Fruit fly (Drosophila melanogaster): Measurements from ENCODE around the gene cutlet.

Gene cutlet

DNA sequence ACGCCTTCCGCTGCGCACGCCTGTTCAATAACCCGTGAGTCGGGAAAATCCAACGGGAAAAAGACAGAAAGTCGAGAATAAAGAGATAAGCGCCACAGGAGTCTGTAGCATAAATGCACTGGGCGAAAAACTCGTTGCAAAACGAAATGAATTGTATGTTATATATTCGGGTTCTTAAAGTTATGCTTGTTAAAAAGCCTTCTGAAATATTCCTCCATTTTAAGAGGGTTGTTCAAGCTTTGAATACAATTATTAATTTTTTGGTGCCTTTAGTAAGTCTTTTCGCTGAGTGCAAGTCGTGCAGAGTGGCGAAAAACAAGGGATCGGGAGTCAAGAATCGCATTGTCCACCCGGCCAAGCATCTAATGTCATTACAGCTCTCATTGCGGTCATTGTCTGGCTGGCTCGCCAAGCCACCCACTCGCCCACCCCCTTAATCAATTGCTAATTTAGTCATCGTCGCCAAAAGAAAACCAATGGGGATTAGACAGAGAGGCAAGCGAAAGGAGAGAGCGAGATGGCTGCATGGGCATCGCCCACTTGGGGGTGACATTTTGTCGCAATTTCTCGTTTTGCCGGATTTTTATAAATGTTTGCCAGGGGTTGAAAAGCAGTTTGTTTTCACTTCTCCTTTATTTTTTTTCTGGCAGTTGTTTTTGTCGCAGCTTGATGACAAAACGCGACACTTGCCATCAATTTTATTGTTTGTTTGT is 26.3 kb downstream of the cutlet start (continued):
- no peak for TF ChIP-seq Hr3 (GFP tag; optimal IDR thresholded peaks at IDR 0.05)
- peak; percentile 16 for TF ChIP-seq CG10267 (tag; optimal IDR thresholded peaks at IDR 0.05)
- TF ChIP-seq lab (GFP tag; optimal IDR thresholded peaks at IDR 0.05): no peak
- 0 out of 2 replicates have a peak, but pooled peaks have one; percentile 16 for TF ChIP-seq CG6689 (GFP tag; IDR thresholded peaks at IDR 0.05)
- TF ChIP-seq gem (tag; optimal IDR thresholded peaks at IDR 0.05): peak; percentile 51
- TF ChIP-seq rib (GFP tag; IDR thresholded peaks at IDR 0.05): no peak
- TF ChIP-seq Nf-YB (GFP tag; optimal IDR thresholded peaks at IDR 0.05): peak; percentile 86
- no peak for TF ChIP-seq gsb (GFP tag; IDR thresholded peaks at IDR 0.05)
- no peak for TF ChIP-seq Oli (tag; optimal IDR thresholded peaks at IDR 0.05)
- TF ChIP-seq nmo (GFP tag; optimal IDR thresholded peaks at IDR 0.05): peak; percentile 31
- peak; percentile 5 for TF ChIP-seq ATbp (GFP tag; optimal IDR thresholded peaks at IDR 0.05)
- no peak for TF ChIP-seq CG7357 (GFP tag; IDR thresholded peaks at IDR 0.05)
- no peak for TF ChIP-seq kay (GFP tag; optimal IDR thresholded peaks at IDR 0.05)
- peak; percentile 40 for TF ChIP-seq zen (tag; optimal IDR thresholded peaks at IDR 0.05)
- TF ChIP-seq br (optimal IDR thresholded peaks at IDR 0.05): no peak
- peak in 1 of 2 experiments; percentile 19 for TF ChIP-seq chif (GFP tag; optimal IDR thresholded peaks at IDR 0.05)
- no peak for TF ChIP-seq klu (GFP tag; IDR thresholded peaks at IDR 0.05)
- no peak for TF ChIP-seq ato (GFP tag; IDR thresholded peaks at IDR 0.05; ENCODE audit: partially characterized antibody)
- TF ChIP-seq dmrt99B (tag; optimal IDR thresholded peaks at IDR 0.05): peak; percentile 5
- no peak for TF ChIP-seq CG14014 (GFP tag; IDR thresholded peaks at IDR 0.05)
- no peak for TF ChIP-seq al (GFP tag; IDR thresholded peaks at IDR 0.05)
- TF ChIP-seq Chrac-16 (GFP tag; optimal IDR thresholded peaks at IDR 0.05): peak; percentile 19
- peak; percentile 90 for TF ChIP-seq Nf-YC (tag; optimal IDR thresholded peaks at IDR 0.05)
- peak; percentile 10 for TF ChIP-seq CG33557 (GFP tag; optimal IDR thresholded peaks at IDR 0.05)
- TF ChIP-seq CG30403 (GFP tag; optimal IDR thresholded peaks at IDR 0.05): peak; percentile 21
- peak; percentile 27 for TF ChIP-seq CG12391 (tag; optimal IDR thresholded peaks at IDR 0.05)
- no peak for TF ChIP-seq Bteb2 (GFP tag; optimal IDR thresholded peaks at IDR 0.05)
- no peak for TF ChIP-seq CG1792 (GFP tag; optimal IDR thresholded peaks at IDR 0.05)
- TF ChIP-seq CG10321 (GFP tag; IDR thresholded peaks at IDR 0.05): 0 out of 2 replicates have a peak, but pooled peaks have one; percentile 18
- TF ChIP-seq crc (GFP tag; optimal IDR thresholded peaks at IDR 0.05): no peak
- no peak for TF ChIP-seq dysf (GFP tag; IDR thresholded peaks at IDR 0.05)
- TF ChIP-seq Dad (GFP tag; optimal IDR thresholded peaks at IDR 0.05): no peak
- TF ChIP-seq CG31441 (GFP tag; IDR thresholded peaks at IDR 0.05): 0 out of 2 replicates have a peak, but pooled peaks have one; percentile 25
- TF ChIP-seq Atf-2 (GFP tag; optimal IDR thresholded peaks at IDR 0.05): no peak
- no peak for TF ChIP-seq dimm (GFP tag; IDR thresholded peaks at IDR 0.05)
- peak; percentile 27 for TF ChIP-seq pnt (GFP tag; optimal IDR thresholded peaks at IDR 0.05)
- peak; percentile 21 for TF ChIP-seq unpg (GFP tag; optimal IDR thresholded peaks at IDR 0.05)
- no peak for TF ChIP-seq CG13123 (GFP tag; optimal IDR thresholded peaks at IDR 0.05)
- no peak for TF ChIP-seq CHES-1-like (GFP tag; optimal IDR thresholded peaks at IDR 0.05)
- no peak for TF ChIP-seq CG3407 (GFP tag; optimal IDR thresholded peaks at IDR 0.05)
- TF ChIP-seq dan (GFP tag; IDR thresholded peaks at IDR 0.05): 0 out of 2 replicates have a peak, but pooled peaks have one; percentile 19
- TF ChIP-seq CG17328 (GFP tag; IDR thresholded peaks at IDR 0.05): peak; percentile 29; the same call in 1 of the 2 replicates
- peak; percentile 26; the same call in 1 of the 2 replicates for TF ChIP-seq vvl (GFP tag; IDR thresholded peaks at IDR 0.05)
- no peak for TF ChIP-seq ERR (GFP tag; optimal IDR thresholded peaks at IDR 0.05)
- peak; percentile 5 for TF ChIP-seq Antp (GFP tag; optimal IDR thresholded peaks at IDR 0.05)
- TF ChIP-seq peb (GFP tag; IDR thresholded peaks at IDR 0.05): no peak
- TF ChIP-seq CG2889 (GFP tag; IDR thresholded peaks at IDR 0.05): no peak
- no peak for TF ChIP-seq CG9609 (GFP tag; optimal IDR thresholded peaks at IDR 0.05)
- TF ChIP-seq Xbp1 (GFP tag; optimal IDR thresholded peaks at IDR 0.05): peak; percentile 12
- peak; percentile 22; the same call in 1 of the 2 replicates for TF ChIP-seq ttk (GFP tag; IDR thresholded peaks at IDR 0.05)
- no peak for TF ChIP-seq CG1233 (GFP tag; optimal IDR thresholded peaks at IDR 0.05)

Data from whole organism, embryonic.